Fruit fly (Drosophila melanogaster) whole organism, embryonic: ENCODE measurements around the gene UGP.

Source experiments
- Abd-B ChIP-seq: fragments of 200-800 bp; sonication (Bioruptor generic); optimal IDR thresholded peaks from 2 replicates; lab custom pipeline; 2018; ENCODE audit warnings: missing biosample characterization, mild to moderate bottlenecking, missing genetic modification characterization, moderate library complexity
- BEAF-32 ChIP-seq: fragments of 200-800 bp; sonication (Bioruptor generic); optimal IDR thresholded peaks from 3 replicates; lab custom pipeline; 2017; ENCODE audit warnings: missing biosample characterization, missing genetic modification characterization, mild to moderate bottlenecking, moderate library complexity, missing genetic modification reagents
- CG10462 ChIP-seq: fragments of 200-800 bp; sonication (Bioruptor generic); optimal IDR thresholded peaks from 2 replicates; lab custom pipeline; 2016; ENCODE audit warnings: missing biosample characterization, missing genetic modification characterization
- CG12104 ChIP-seq: fragments of 200-800 bp; sonication (Bioruptor generic); optimal IDR thresholded peaks from 3 replicates; lab custom pipeline; 2016; ENCODE audit warnings: missing biosample characterization, missing genetic modification characterization
- CG12155 ChIP-seq: fragments of 200-800 bp; sonication (Bioruptor generic); optimal IDR thresholded peaks from 3 replicates; lab custom pipeline; 2016; ENCODE audit warnings: missing biosample characterization, missing genetic modification characterization
- CG1529 ChIP-seq: fragments of 200-800 bp; sonication (Bioruptor generic); optimal IDR thresholded peaks from 3 replicates; lab custom pipeline; 2018; ENCODE audit warnings: missing biosample characterization, missing genetic modification characterization
- CG15479 ChIP-seq: fragments of 200-800 bp; sonication (Bioruptor generic); optimal IDR thresholded peaks from 3 replicates; lab custom pipeline; 2019; ENCODE audit warnings: missing biosample characterization, mild to moderate bottlenecking, missing genetic modification characterization, moderate library complexity
- CG16815 ChIP-seq: fragments of 200-800 bp; sonication (Bioruptor generic); optimal IDR thresholded peaks from 3 replicates; lab custom pipeline; 2017; ENCODE audit warnings: missing biosample characterization, mild to moderate bottlenecking, missing genetic modification characterization
- CG17328 ChIP-seq: fragments of 200-800 bp; sonication (Bioruptor generic); IDR thresholded peaks from 2 replicates; pipeline ENCODE4 v1.3.6; 2022; ENCODE audit warnings: missing biosample characterization, missing genetic modification characterization
- CG17829 ChIP-seq: fragments of 200-800 bp; optimal IDR thresholded peaks from 2 replicates; lab custom pipeline; 2019; ENCODE audit warnings: missing biosample characterization, mild to moderate bottlenecking, missing genetic modification characterization, moderate library complexity
- CG1832 ChIP-seq: fragments of 200-800 bp; sonication (Bioruptor generic); optimal IDR thresholded peaks from 2 replicates; lab custom pipeline; 2017; ENCODE audit warnings: missing biosample characterization, mild to moderate bottlenecking, missing genetic modification characterization, inconsistent platforms
- CG3281 ChIP-seq: fragments of 200-800 bp; sonication (Bioruptor generic); optimal IDR thresholded peaks from 3 replicates; lab custom pipeline; 2017; ENCODE audit warnings: missing biosample characterization, mild to moderate bottlenecking, missing genetic modification characterization
- CG3726 ChIP-seq: fragments of 200-800 bp; sonication (Bioruptor generic); IDR thresholded peaks from 3 replicates; pipeline ENCODE4, ENCODE4 v1.3.6; 2022; ENCODE audit warnings: missing biosample characterization, missing genetic modification characterization
- CG5953 ChIP-seq: fragments of 200-800 bp; sonication (Bioruptor generic); IDR thresholded peaks from 2 replicates; pipeline ENCODE4 v1.3.6; 2022; ENCODE audit warnings: missing biosample characterization, missing genetic modification characterization
- CG6689 ChIP-seq: fragments of 200-800 bp; sonication (Bioruptor generic); IDR thresholded peaks from 2 replicates; pipeline ENCODE4 v1.3.6; 2022; ENCODE audit warnings: missing biosample characterization, missing genetic modification characterization
- CG6813 ChIP-seq: fragments of 200-800 bp; sonication (Bioruptor generic); optimal IDR thresholded peaks from 2 replicates; lab custom pipeline; 2017; ENCODE audit warnings: missing biosample characterization, missing genetic modification characterization, mild to moderate bottlenecking, moderate library complexity, missing genetic modification reagents
- CG7357 ChIP-seq: fragments of 200-800 bp; sonication (Bioruptor generic); IDR thresholded peaks from 3 replicates; pipeline ENCODE4 v1.3.6; 2022; ENCODE audit warnings: missing biosample characterization, missing genetic modification characterization
- CHES-1-like ChIP-seq: fragments of 200-800 bp; sonication (Bioruptor generic); optimal IDR thresholded peaks from 2 replicates; lab custom pipeline; 2016; ENCODE audit warnings: missing biosample characterization, missing genetic modification characterization
- Camta ChIP-seq: fragments of 200-800 bp; sonication (Bioruptor generic); optimal IDR thresholded peaks from 2 replicates; lab custom pipeline; 2016; ENCODE audit warnings: missing biosample characterization, missing genetic modification characterization
- Dref ChIP-seq: fragments of 200-800 bp; sonication (Bioruptor generic); IDR thresholded peaks from 2 replicates; pipeline ENCODE4 v1.3.6; 2022; ENCODE audit warnings: missing biosample characterization, missing genetic modification characterization
- Ets65A ChIP-seq: fragments of 200-800 bp; sonication (Bioruptor generic); peaks from one replicate; lab custom pipeline; 2016; ENCODE audit warnings: missing biosample characterization, missing genetic modification characterization
- GATAe ChIP-seq: fragments of 200-800 bp; sonication (Bioruptor generic); conservative IDR thresholded peaks from 2 replicates; pipeline ENCODE4 v1.3.6; 2022; ENCODE audit warnings: missing biosample characterization, missing genetic modification characterization
- H2.0 ChIP-seq: fragments of 200-800 bp; sonication (Bioruptor generic); IDR thresholded peaks from 2 replicates; pipeline ENCODE4 v1.3.6; 2022; ENCODE audit warnings: missing biosample characterization, missing genetic modification characterization
- MTF-1 ChIP-seq: fragments of 200-800 bp; sonication (Bioruptor generic); optimal IDR thresholded peaks from 2 replicates; lab custom pipeline; 2018; ENCODE audit warnings: missing biosample characterization, mild to moderate bottlenecking, missing genetic modification characterization, borderline replicate concordance
- NC2α ChIP-seq: fragments of 200-800 bp; sonication (Bioruptor generic); optimal IDR thresholded peaks from 2 replicates; lab custom pipeline; 2016; ENCODE audit warnings: missing biosample characterization, missing genetic modification characterization
- Oaz ChIP-seq: fragments of 200-800 bp; sonication (Bioruptor generic); IDR thresholded peaks from 2 replicates; pipeline ENCODE4 v1.3.6; 2022; ENCODE audit warnings: missing biosample characterization, missing genetic modification characterization
- TFAM ChIP-seq: fragments of 200-800 bp; sonication (Bioruptor generic); optimal IDR thresholded peaks from 2 replicates; lab custom pipeline; 2017; ENCODE audit warnings: missing biosample characterization, missing genetic modification characterization, inconsistent platforms
- Vsx1 ChIP-seq: fragments of 200-800 bp; sonication (Bioruptor generic); optimal IDR thresholded peaks from 2 replicates; lab custom pipeline; 2017; ENCODE audit warnings: missing biosample characterization, mild to moderate bottlenecking, missing genetic modification characterization, missing genetic modification reagents
- bowl ChIP-seq: fragments of 200-800 bp; sonication (Bioruptor generic); IDR thresholded peaks from 2 replicates; pipeline ENCODE4 v1.3.6; 2022; ENCODE audit warnings: missing biosample characterization, missing genetic modification characterization
- bsh ChIP-seq, 2 experiments: fragments of 200-800 bp; sonication (Bioruptor generic); optimal IDR thresholded peaks; 2 replicates each; lab custom pipeline; 2017 to 2018; ENCODE audit warnings: mild to moderate bottlenecking in 2 of 2, missing biosample characterization in 2 of 2, missing genetic modification characterization in 2 of 2, moderate library complexity in 1 of 2
- chm ChIP-seq: fragments of 200-800 bp; sonication (Bioruptor generic); IDR thresholded peaks from 2 replicates; pipeline ENCODE4 v1.3.6; 2022; ENCODE audit warnings: missing biosample characterization, missing genetic modification characterization
- dysf ChIP-seq: fragments of 200-800 bp; sonication (Bioruptor generic); IDR thresholded peaks from 3 replicates; pipeline ENCODE4 v1.3.6; 2022; ENCODE audit warnings: missing biosample characterization, missing genetic modification characterization
- emc ChIP-seq: fragments of 200-800 bp; sonication (Bioruptor generic); optimal IDR thresholded peaks from 2 replicates; lab custom pipeline; 2016; ENCODE audit warnings: missing biosample characterization, missing genetic modification characterization
- esg ChIP-seq: fragments of 200-800 bp; sonication (Bioruptor generic); conservative IDR thresholded peaks from 2 replicates; pipeline ENCODE4 v1.3.6; 2022; ENCODE audit warnings: missing biosample characterization, missing genetic modification characterization
- exex ChIP-seq: fragments of 200-800 bp; sonication (Bioruptor generic); optimal IDR thresholded peaks from 4 replicates; lab custom pipeline; 2018; ENCODE audit warnings: missing biosample characterization, mild to moderate bottlenecking, missing genetic modification characterization, moderate library complexity
- fru ChIP-seq: fragments of >200 bp; optimal IDR thresholded peaks from 2 replicates; lab custom pipeline; 2017
- gsb-n ChIP-seq: fragments of 200-800 bp; sonication (Bioruptor generic); optimal IDR thresholded peaks from 3 replicates; lab custom pipeline; 2018; ENCODE audit warnings: missing biosample characterization, mild to moderate bottlenecking, missing genetic modification characterization
- hkb ChIP-seq, 2 experiments: fragments of 200-800 bp in 1 of 2; fragments of >200 bp in 1 of 2; sonication (Bioruptor generic) in 1 of 2; IDR thresholded peaks in 1 of 2; optimal IDR thresholded peaks in 1 of 2; 2 replicates each; pipeline versions ENCODE4 v1.3.6 to Lab custom; 2017 to 2022; ENCODE audit warnings: missing biosample characterization in 1 of 2, missing genetic modification characterization in 1 of 2
- lab ChIP-seq: fragments of 200-800 bp; sonication (Bioruptor generic); optimal IDR thresholded peaks from 3 replicates; lab custom pipeline; 2017; ENCODE audit warnings: missing biosample characterization, missing genetic modification characterization, mild to moderate bottlenecking, moderate library complexity, missing genetic modification reagents
- nau ChIP-seq: fragments of 200-800 bp; sonication (Bioruptor generic); optimal IDR thresholded peaks from 3 replicates; lab custom pipeline; 2017; ENCODE audit warnings: missing biosample characterization, mild to moderate bottlenecking, missing genetic modification characterization, missing genetic modification reagents
- nerfin-2 ChIP-seq: fragments of 200-800 bp; sonication (Bioruptor generic); IDR thresholded peaks from 2 replicates; pipeline ENCODE4 v1.3.6; 2022; ENCODE audit warnings: missing biosample characterization, missing genetic modification characterization; ENCODE audit not compliant: partially characterized antibody
- oc ChIP-seq: fragments of 200-800 bp; sonication (Bioruptor generic); optimal IDR thresholded peaks from 2 replicates; lab custom pipeline; 2018; ENCODE audit warnings: missing biosample characterization, mild to moderate bottlenecking, missing genetic modification characterization, moderate library complexity
- onecut ChIP-seq: fragments of 200-800 bp; sonication (Bioruptor generic); IDR thresholded peaks from 2 replicates; pipeline ENCODE4 v1.3.6; 2022; ENCODE audit warnings: missing biosample characterization, missing genetic modification characterization
- pros ChIP-seq: fragments of 200-800 bp; sonication (Bioruptor generic); optimal IDR thresholded peaks from 3 replicates; lab custom pipeline; 2019; ENCODE audit warnings: missing biosample characterization, mild to moderate bottlenecking, missing genetic modification characterization, moderate library complexity
- scrt ChIP-seq: fragments of 200-800 bp; sonication (Bioruptor generic); optimal IDR thresholded peaks from 2 replicates; lab custom pipeline; 2018; ENCODE audit warnings: missing biosample characterization, mild to moderate bottlenecking, missing genetic modification characterization, moderate library complexity
- sr ChIP-seq: fragments of 200-800 bp; sonication (Bioruptor generic); IDR thresholded peaks from 3 replicates; pipeline ENCODE4 v1.3.6; 2022; ENCODE audit warnings: missing biosample characterization, missing genetic modification characterization
- stwl ChIP-seq: fragments of 200-800 bp; sonication (Bioruptor generic); optimal IDR thresholded peaks from 3 replicates; lab custom pipeline; 2018; ENCODE audit warnings: missing biosample characterization, mild to moderate bottlenecking, missing genetic modification characterization, moderate library complexity
- tx ChIP-seq: fragments of 200-800 bp; sonication (Bioruptor generic); optimal IDR thresholded peaks from 2 replicates; lab custom pipeline; 2016; ENCODE audit warnings: missing biosample characterization, missing genetic modification characterization
- unc-4 ChIP-seq: fragments of 200-800 bp; sonication (Bioruptor generic); IDR thresholded peaks from 2 replicates; pipeline ENCODE4 v1.3.6; 2022; ENCODE audit warnings: missing biosample characterization, missing genetic modification characterization; ENCODE audit not compliant: partially characterized antibody
- unpg ChIP-seq: fragments of 200-800 bp; sonication (Bioruptor generic); optimal IDR thresholded peaks from 3 replicates; lab custom pipeline; 2018; ENCODE audit warnings: missing biosample characterization, mild to moderate bottlenecking, missing genetic modification characterization, moderate library complexity

Gene UGP

dm6 chr3L:9397156-9397555, 38.4 kb upstream of the UGP start (continued):
- TF ChIP-seq MTF-1 (GFP tag; lab: Kevin White, UChicago) (peak; percentile 87), CG6689 (no peak), Dref (GFP tag; lab: Robert Waterston, UW) (no peak), tx (no peak), CG10462 (GFP tag; lab: Kevin White, UChicago) (no peak), unpg (peak; percentile 45), emc (peak; percentile 10), CHES-1-like (GFP tag; lab: Kevin White, UChicago) (peak; percentile 9), dysf (peak; percentile 5; the same call in 1 of the 3 replicates), CG12104 (GFP tag; lab: Kevin White, UChicago) (peak; percentile 62), CG12155 (GFP tag; lab: Kevin White, UChicago) (no peak), CG15479 (GFP tag; lab: Kevin White, UChicago) (peak; percentile 12), H2.0 (GFP tag; lab: Robert Waterston, UW) (no peak), oc (no peak), gsb-n (tag; lab: Kevin White, UChicago) (peak; percentile 38), exex (tag; lab: Kevin White, UChicago) (peak; percentile 79), bsh (GFP tag; optimal IDR thresholded peaks at IDR 0.05; lab: Kevin White, UChicago) (peak in 1 of 2 experiments; percentile 4), CG5953 (GFP tag; lab: Robert Waterston, UW) (0 out of 2 replicates have a peak, but pooled peaks have one; percentile 38), pros (GFP tag; lab: Kevin White, UChicago) (no peak), CG1529 (GFP tag; lab: Kevin White, UChicago) (no peak), CG16815 (GFP tag; lab: Kevin White, UChicago) (no peak), Vsx1 (GFP tag; lab: Kevin White, UChicago) (peak; percentile 83), chm (GFP tag; lab: Robert Waterston, UW) (peak; percentile 56), TFAM (GFP tag; lab: Kevin White, UChicago) (peak; percentile 33), CG3726 (peak; percentile 5; the same call in 1 of the 3 replicates), esg (GFP tag; lab: Robert Waterston, UW) (no peak), scrt (GFP tag; lab: Kevin White, UChicago) (peak; percentile 82), fru (lab: Kevin White, UChicago) (no peak), CG17829 (tag; lab: Kevin White, UChicago) (no peak), NC2α (GFP tag; lab: Kevin White, UChicago) (no peak), Abd-B (GFP tag; lab: Kevin White, UChicago) (no peak), bowl (GFP tag; lab: Robert Waterston, UW) (no peak), Oaz (no peak), CG6813 (GFP tag; lab: Kevin White, UChicago) (peak; percentile 90), CG1832 (no peak), GATAe (GFP tag; lab: Robert Waterston, UW) (peak; percentile 23; the same call in 1 of the 2 replicates), sr (GFP tag; lab: Robert Waterston, UW) (0 out of 3 replicates have a peak, but pooled peaks have one; percentile 47), Camta (GFP tag; lab: Kevin White, UChicago) (peak; percentile 68), nerfin-2 (GFP tag; lab: Robert Waterston, UW) (no peak), BEAF-32 (GFP tag; lab: Kevin White, UChicago) (no peak), nau (GFP tag; lab: Kevin White, UChicago) (peak; percentile 82), CG7357 (GFP tag; lab: Robert Waterston, UW) (no peak), lab (GFP tag; lab: Kevin White, UChicago) (peak; percentile 97), hkb (optimal IDR thresholded peaks at IDR 0.05; lab: Kevin White, UChicago) (no peak), hkb (GFP tag; IDR thresholded peaks at IDR 0.05; lab: Robert Waterston, UW) (peak; percentile 67; the same call in 1 of the 2 replicates), Ets65A (GFP tag; lab: Kevin White, UChicago) (no peak), unc-4 (GFP tag; lab: Robert Waterston, UW) (no peak), CG3281 (peak; percentile 91), CG17328 (GFP tag; lab: Robert Waterston, UW) (peak; percentile 16; the same call in 1 of the 2 replicates), onecut (peak; percentile 63), stwl (no peak)
